Worm (Caenorhabditis elegans): Measurements from ENCODE around the gene srx-130.
A peak's percentile ranks its signal among the peaks of the same experiment; 100 is the strongest.

Gene srx-130

DNA sequence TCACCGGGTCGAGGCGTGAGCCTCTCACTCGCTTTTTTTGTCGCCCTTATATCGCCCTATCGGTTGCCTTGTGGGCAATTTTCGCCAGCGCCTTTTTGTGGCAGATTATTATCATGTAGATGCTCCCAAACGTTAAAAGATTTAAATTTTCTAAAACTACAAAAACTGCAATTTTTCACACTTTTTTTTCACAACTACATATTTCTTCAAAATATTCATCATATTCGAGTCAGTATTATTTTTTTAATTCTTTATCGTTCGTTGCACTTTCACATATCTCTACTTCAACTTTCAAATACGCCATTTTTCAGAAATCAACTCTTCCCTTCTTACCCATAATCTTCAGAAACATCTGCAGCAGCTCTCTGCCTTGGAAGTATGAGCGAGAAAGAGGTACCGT, 30.3 kb upstream of the srx-130 start, which contains the start of gene ceh-24:
Gene ceh-24 (plus strand): TSS at position 301 of the 400 bp plus-strand sequence.
- TF ChIP-seq F39B2.1 (GFP tag; IDR thresholded peaks at IDR 0.05) (no peak), C06A6.2 (GFP tag; conservative IDR thresholded peaks at IDR 0.05) (no peak), F33H1.4 (GFP tag; IDR thresholded peaks at IDR 0.05) (no peak), snpc-1.3 (tag; optimal IDR thresholded peaks at IDR 0.05; ENCODE audit: insufficient read depth) (no peak), B0035.1 (tag; optimal IDR thresholded peaks at IDR 0.05) (no peak), egl-44 (GFP tag; IDR thresholded peaks at IDR 0.05) (no peak), attf-3 (GFP tag; conservative IDR thresholded peaks at IDR 0.05) (no peak), tbp1 (GFP tag; optimal IDR thresholded peaks at IDR 0.05) (no peak)

- TF ChIP-seq ets-4 (GFP tag; optimal IDR thresholded peaks at IDR 0.05), result no peak
- no peak for TF ChIP-seq lag-1 (GFP tag; IDR thresholded peaks at IDR 0.05)
- TF ChIP-seq F23B12.7 (tag; optimal IDR thresholded peaks at IDR 0.05; ENCODE audit: insufficient read depth), result no peak
- TF ChIP-seq tbx-9 (tag; optimal IDR thresholded peaks at IDR 0.05; ENCODE audit: borderline replicate concordance), result no peak
- TF ChIP-seq somi-1 (GFP tag; optimal IDR thresholded peaks at IDR 0.05), result no peak
- TF ChIP-seq let-607 (tag; optimal IDR thresholded peaks at IDR 0.05), result no peak
- TF ChIP-seq rcor-1 (GFP tag; IDR thresholded peaks at IDR 0.05), result no peak
- TF ChIP-seq Y53G8AR.9 (GFP tag; conservative IDR thresholded peaks at IDR 0.05), result no peak
These were observed 26.4 kb upstream of the srx-130 start, which contains the start of gene F55B12.2 for ce11 chrV:13816877-13817276. Gene F55B12.2, minus strand, starts transcription at chrV:13816977.

ce11 chrV:13818824-13819408, 24.3 kb upstream of the srx-130 start, which contains the start of gene sel-10:
Gene sel-10, plus strand, starts transcription at chrV:13819361.
- TF ChIP-seq F57C9.4 (tag; optimal IDR thresholded peaks at IDR 0.05) (no peak), snpc-3.4 (tag; optimal IDR thresholded peaks at IDR 0.05) (peak; percentile 18), F23B12.7 (tag; optimal IDR thresholded peaks at IDR 0.05; ENCODE audit: insufficient read depth) (peak; percentile 40), pha-4 (tag; optimal IDR thresholded peaks at IDR 0.05) (no peak), attf-5 (GFP tag; optimal IDR thresholded peaks at IDR 0.05) (peak; percentile 35), attf-6 (GFP tag; IDR thresholded peaks at IDR 0.05) (no peak), ZK185.1 (tag; optimal IDR thresholded peaks at IDR 0.05; ENCODE audit: poor library complexity, severe bottlenecking) (peak; percentile 67), mcd-1 (GFP tag; IDR thresholded peaks at IDR 0.05) (peak; percentile 77), attf-3 (GFP tag; conservative IDR thresholded peaks at IDR 0.05) (0 out of 2 replicates have a peak, but pooled peaks have one; percentile 20), dpl-1 (GFP tag; optimal IDR thresholded peaks at IDR 0.05) (peak; percentile 7), lsl-1 (GFP tag; optimal IDR thresholded peaks at IDR 0.05) (peak; percentile 43), ztf-6 (GFP tag; IDR thresholded peaks at IDR 0.05) (no peak), snpc-4 (GFP tag; optimal IDR thresholded peaks at IDR 0.05) (peak; percentile 65), snpc-4 (tag; optimal IDR thresholded peaks at IDR 0.05) (peak in 2 of 4 experiments; percentile 33 to 65), K11D2.4 (GFP tag; IDR thresholded peaks at IDR 0.05) (0 out of 2 replicates have a peak, but pooled peaks have one; percentile 42), efl-1 (GFP tag; optimal IDR thresholded peaks at IDR 0.05) (peak; percentile 15), fkh-3 (tag; optimal IDR thresholded peaks at IDR 0.05) (no peak), K12H6.12 (tag; optimal IDR thresholded peaks at IDR 0.05) (peak; percentile 31), madf-8 (GFP tag; conservative IDR thresholded peaks at IDR 0.05) (0 out of 2 replicates have a peak, but pooled peaks have one; percentile 13), madf-6 (GFP tag; IDR thresholded peaks at IDR 0.05) (peak; percentile 71; the same call in 1 of the 2 replicates), nhr-80 (tag; optimal IDR thresholded peaks at IDR 0.05) (peak; percentile 66), rcor-1 (GFP tag; IDR thresholded peaks at IDR 0.05) (peak; percentile 31; the same call in 1 of the 2 replicates), F33H1.4 (GFP tag; IDR thresholded peaks at IDR 0.05) (no peak; the same call in 1 of the 2 replicates), ztf-18 (tag; optimal IDR thresholded peaks at IDR 0.05) (peak; percentile 95), F10E7.11 (tag; optimal IDR thresholded peaks at IDR 0.05) (no peak), lin-35 (GFP tag; optimal IDR thresholded peaks at IDR 0.05) (peak in 1 of 3 experiments; percentile 79), pbrm-1 (GFP tag; IDR thresholded peaks at IDR 0.05) (no peak), B0035.1 (tag; optimal IDR thresholded peaks at IDR 0.05) (no peak)
